Worm (Caenorhabditis elegans): ENCODE measurements around the gene Y38H6C.9.

DNA sequence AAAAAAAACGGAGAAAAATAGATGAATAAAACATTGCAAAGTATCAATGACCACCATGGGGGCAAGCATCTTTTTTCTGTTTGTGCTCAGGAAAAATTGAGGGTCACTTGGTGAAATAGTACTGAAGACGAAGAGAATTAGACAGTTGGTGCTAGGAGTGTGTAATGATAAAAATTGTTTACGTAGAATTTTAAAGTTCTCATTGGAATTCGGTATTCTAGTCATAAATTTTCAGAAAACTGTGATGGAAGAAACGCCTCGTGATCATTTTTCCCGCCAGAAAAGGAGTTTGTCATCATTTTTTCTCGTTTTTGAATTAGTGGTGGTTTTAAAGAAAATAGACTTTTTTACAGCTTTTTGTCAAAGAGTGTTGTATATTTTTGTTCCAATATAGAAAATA is 22.5 kb upstream of the Y38H6C.9 start:
- TF ChIP-seq ztf-11 (tag; optimal IDR thresholded peaks at IDR 0.05) (no peak), ces-1 (GFP tag; optimal IDR thresholded peaks at IDR 0.05) (no peak), unc-62 (GFP tag; optimal IDR thresholded peaks at IDR 0.05) (no peak), drap-1 (GFP tag; optimal IDR thresholded peaks at IDR 0.05) (no peak), nhr-28 (tag; optimal IDR thresholded peaks at IDR 0.05) (no peak), elt-3 (tag; optimal IDR thresholded peaks at IDR 0.05) (no peak), snpc-4 (tag; optimal IDR thresholded peaks at IDR 0.05) (no peak)
